Fruit fly (Drosophila melanogaster): ENCODE data around the gene Adck5.

DNA sequence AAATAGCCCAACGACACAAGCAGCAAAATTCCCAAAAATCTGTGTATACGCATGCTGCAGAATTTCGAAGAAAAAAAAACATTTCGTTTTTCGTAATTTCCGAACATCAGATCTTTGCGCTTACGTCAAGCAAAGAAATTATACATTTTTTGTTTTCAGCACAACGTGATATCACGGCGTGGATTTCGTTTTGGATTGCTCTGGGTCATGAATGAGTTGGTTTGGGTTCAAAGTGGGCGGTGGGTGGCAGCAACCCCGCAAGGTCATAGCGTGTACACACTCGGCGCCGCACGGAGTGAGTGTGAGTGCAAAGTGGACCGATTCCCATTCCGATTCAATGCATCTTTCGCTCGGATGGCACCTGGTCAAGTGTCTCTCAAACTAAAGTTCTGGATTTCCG is 44.8 kb upstream of the Adck5 start:
- TF ChIP-seq CG8478 (optimal IDR thresholded peaks at IDR 0.05) (no peak), CTCF (optimal IDR thresholded peaks at IDR 0.05) (no peak)

All from S2 (cell line).